Fruit fly (Drosophila melanogaster) whole organism, embryonic: Measurements from ENCODE around the gene CG43078.
A peak's percentile ranks its signal among the peaks of the same experiment; 100 is the strongest.

Experiments used
- Awh ChIP-seq: fragments of 200-800 bp; sonication (Bioruptor generic); IDR thresholded peaks from 2 replicates; pipeline ENCODE4, ENCODE4 v1.3.6; 2022; ENCODE audit warnings: missing biosample characterization, missing genetic modification characterization
- CG10543 ChIP-seq: fragments of 200-800 bp; sonication (Bioruptor generic); optimal IDR thresholded peaks from 3 replicates; lab custom pipeline; 2017; ENCODE audit warnings: missing biosample characterization, mild to moderate bottlenecking, missing genetic modification characterization, moderate library complexity
- CG13287 ChIP-seq: fragments of 200-800 bp; sonication (Bioruptor generic); IDR thresholded peaks from 2 replicates; pipeline ENCODE4 v1.3.6; 2022; ENCODE audit warnings: missing biosample characterization, missing genetic modification characterization; ENCODE audit not compliant: partially characterized antibody
- CG13424 ChIP-seq: fragments of 200-800 bp; sonication (Bioruptor generic); optimal IDR thresholded peaks from 2 replicates; lab custom pipeline; 2019; ENCODE audit warnings: missing biosample characterization, mild to moderate bottlenecking, missing genetic modification characterization, moderate library complexity
- CG13894 ChIP-seq: fragments of 200-800 bp; sonication (Bioruptor generic); optimal IDR thresholded peaks from 3 replicates; lab custom pipeline; 2018; ENCODE audit warnings: missing biosample characterization, mild to moderate bottlenecking, missing genetic modification characterization, moderate library complexity
- CG14014 ChIP-seq: fragments of 200-800 bp; sonication (Bioruptor generic); IDR thresholded peaks from 2 replicates; pipeline ENCODE4 v1.3.6; 2022; ENCODE audit warnings: missing biosample characterization, missing genetic modification characterization
- CG14860 ChIP-seq: fragments of 200-800 bp; sonication (Bioruptor generic); IDR thresholded peaks from 3 replicates; pipeline ENCODE4 v1.3.6; 2022; ENCODE audit warnings: missing biosample characterization, missing genetic modification characterization; ENCODE audit not compliant: partially characterized antibody
- CG1529 ChIP-seq: fragments of 200-800 bp; sonication (Bioruptor generic); optimal IDR thresholded peaks from 3 replicates; lab custom pipeline; 2018; ENCODE audit warnings: missing biosample characterization, missing genetic modification characterization
- CG2120 ChIP-seq: fragments of 200-800 bp; sonication (Bioruptor generic); optimal IDR thresholded peaks from 3 replicates; lab custom pipeline; 2016; ENCODE audit warnings: missing biosample characterization, missing genetic modification characterization
- CG31441 ChIP-seq: fragments of 200-800 bp; sonication (Bioruptor generic); IDR thresholded peaks from 2 replicates; pipeline ENCODE4 v1.3.6; 2022; ENCODE audit warnings: missing biosample characterization, missing genetic modification characterization
- CG32532 ChIP-seq: fragments of 200-800 bp; sonication (Bioruptor generic); IDR thresholded peaks from 2 replicates; pipeline ENCODE4 v1.3.6; 2022; ENCODE audit warnings: missing biosample characterization, missing genetic modification characterization
- CG3281 ChIP-seq: fragments of 200-800 bp; sonication (Bioruptor generic); optimal IDR thresholded peaks from 3 replicates; lab custom pipeline; 2017; ENCODE audit warnings: missing biosample characterization, mild to moderate bottlenecking, missing genetic modification characterization
- CG34376 ChIP-seq: fragments of 200-800 bp; sonication (Bioruptor generic); optimal IDR thresholded peaks from 2 replicates; lab custom pipeline; 2018; ENCODE audit warnings: missing biosample characterization, mild to moderate bottlenecking, missing genetic modification characterization
- CG4854 ChIP-seq: fragments of 200-800 bp; sonication (Bioruptor generic); optimal IDR thresholded peaks from 2 replicates; lab custom pipeline; 2016; ENCODE audit warnings: missing biosample characterization, missing genetic modification characterization, inconsistent platforms
- CG6765 ChIP-seq: fragments of 200-800 bp; sonication (Bioruptor generic); optimal IDR thresholded peaks from 3 replicates; lab custom pipeline; 2017; ENCODE audit warnings: missing biosample characterization, mild to moderate bottlenecking, missing genetic modification characterization
- CG7556 ChIP-seq: fragments of 200-800 bp; sonication (Bioruptor generic); optimal IDR thresholded peaks from 2 replicates; lab custom pipeline; 2017; ENCODE audit warnings: missing biosample characterization, mild to moderate bottlenecking, missing genetic modification characterization
- CG8281 ChIP-seq: fragments of 200-800 bp; sonication (Bioruptor generic); optimal IDR thresholded peaks from 2 replicates; lab custom pipeline; 2018; ENCODE audit warnings: missing biosample characterization, mild to moderate bottlenecking, missing genetic modification characterization, moderate library complexity
- CG8290 ChIP-seq, 3 experiments: fragments of 200-800 bp; sonication (Bioruptor generic); optimal IDR thresholded peaks; 2 replicates each; lab custom pipeline; 2016 to 2019; ENCODE audit warnings: missing biosample characterization in 3 of 3, missing genetic modification characterization in 3 of 3, mild to moderate bottlenecking in 2 of 3, moderate library complexity in 1 of 3
- Dll ChIP-seq: fragments of 200-800 bp; sonication (Bioruptor generic); IDR thresholded peaks from 4 replicates; pipeline ENCODE4 v1.3.6; 2022; ENCODE audit warnings: missing biosample characterization, missing genetic modification characterization; ENCODE audit not compliant: partially characterized antibody
- Drgx ChIP-seq: fragments of 200-800 bp; sonication (Bioruptor generic); IDR thresholded peaks from 2 replicates; pipeline ENCODE4 v1.3.6; 2022; ENCODE audit warnings: missing biosample characterization, missing genetic modification characterization
- Eip74EF ChIP-seq, 2 experiments: fragments of 200-800 bp in 1 of 2; fragments of >200 bp in 1 of 2; sonication (Bioruptor generic) in 1 of 2; optimal IDR thresholded peaks; 2 replicates each; lab custom pipeline; 2017 to 2019; ENCODE audit warnings: missing biosample characterization in 2 of 2, missing genetic modification characterization in 2 of 2, mild to moderate bottlenecking in 1 of 2, moderate library complexity in 1 of 2
- H2.0 ChIP-seq: fragments of 200-800 bp; sonication (Bioruptor generic); IDR thresholded peaks from 2 replicates; pipeline ENCODE4 v1.3.6; 2022; ENCODE audit warnings: missing biosample characterization, missing genetic modification characterization
- HLH3B ChIP-seq: fragments of 200-800 bp; sonication (Bioruptor generic); IDR thresholded peaks from 2 replicates; pipeline ENCODE4 v1.3.6; 2022; ENCODE audit warnings: missing biosample characterization, missing genetic modification characterization
- MTF-1 ChIP-seq: fragments of 200-800 bp; sonication (Bioruptor generic); optimal IDR thresholded peaks from 2 replicates; lab custom pipeline; 2018; ENCODE audit warnings: missing biosample characterization, mild to moderate bottlenecking, missing genetic modification characterization, borderline replicate concordance
- Med ChIP-seq: fragments of 200-800 bp; sonication (Bioruptor generic); peaks from one replicate; lab custom pipeline; 2016; ENCODE audit warnings: missing biosample characterization, missing genetic modification characterization, mild to moderate bottlenecking, inconsistent platforms, moderate library complexity
- Nf-YA ChIP-seq: fragments of 200-800 bp; sonication (Bioruptor generic); IDR thresholded peaks from 2 replicates; pipeline ENCODE4 v1.3.6; 2022; ENCODE audit warnings: missing biosample characterization, missing genetic modification characterization
- Tbp ChIP-seq: fragments of >200 bp; optimal IDR thresholded peaks from 2 replicates; lab custom pipeline; 2018; ENCODE audit warnings: missing biosample characterization, missing genetic modification characterization
- bigmax ChIP-seq: fragments of 200-800 bp; sonication (Bioruptor generic); optimal IDR thresholded peaks from 2 replicates; lab custom pipeline; 2018; ENCODE audit warnings: missing biosample characterization, mild to moderate bottlenecking, missing genetic modification characterization
- caup ChIP-seq: fragments of 200-800 bp; sonication (Bioruptor generic); optimal IDR thresholded peaks from 3 replicates; lab custom pipeline; 2017; ENCODE audit warnings: missing biosample characterization, mild to moderate bottlenecking, missing genetic modification characterization, moderate library complexity; ENCODE audit not compliant: severe bottlenecking
- chm ChIP-seq: fragments of 200-800 bp; sonication (Bioruptor generic); IDR thresholded peaks from 2 replicates; pipeline ENCODE4 v1.3.6; 2022; ENCODE audit warnings: missing biosample characterization, missing genetic modification characterization
- ewg ChIP-seq: fragments of 200-800 bp; sonication (Bioruptor generic); optimal IDR thresholded peaks from 3 replicates; lab custom pipeline; 2017; ENCODE audit warnings: mild to moderate bottlenecking, missing biosample characterization, missing genetic modification reagents, missing genetic modification characterization
- fd102C ChIP-seq: fragments of 200-800 bp; sonication (Bioruptor generic); optimal IDR thresholded peaks from 2 replicates; lab custom pipeline; 2018; ENCODE audit warnings: missing biosample characterization, mild to moderate bottlenecking, missing genetic modification characterization, moderate library complexity
- gsb ChIP-seq: fragments of 200-800 bp; sonication (Bioruptor generic); IDR thresholded peaks from 2 replicates; pipeline ENCODE4 v1.3.6; 2022; ENCODE audit warnings: missing biosample characterization, missing genetic modification characterization
- jumu ChIP-seq: fragments of 200-800 bp; sonication (Bioruptor generic); optimal IDR thresholded peaks from 3 replicates; lab custom pipeline; 2016; ENCODE audit warnings: missing biosample characterization, missing genetic modification characterization
- kay ChIP-seq: fragments of 200-800 bp; sonication (Bioruptor generic); optimal IDR thresholded peaks from 2 replicates; lab custom pipeline; 2016; ENCODE audit warnings: missing biosample characterization, missing genetic modification characterization
- lab ChIP-seq: fragments of 200-800 bp; sonication (Bioruptor generic); optimal IDR thresholded peaks from 3 replicates; lab custom pipeline; 2017; ENCODE audit warnings: missing biosample characterization, missing genetic modification characterization, mild to moderate bottlenecking, moderate library complexity, missing genetic modification reagents
- lbe ChIP-seq: fragments of 200-800 bp; sonication (Bioruptor generic); optimal IDR thresholded peaks from 2 replicates; lab custom pipeline; 2016; ENCODE audit warnings: missing biosample characterization, mild to moderate bottlenecking, missing genetic modification characterization
- lov ChIP-seq, 2 experiments: fragments of 200-800 bp in 1 of 2; fragments of >200 bp in 1 of 2; sonication (Bioruptor generic) in 1 of 2; IDR thresholded peaks in 1 of 2; optimal IDR thresholded peaks in 1 of 2; 2 replicates in 1 of 2; 3 replicates in 1 of 2; pipeline versions ENCODE4 v1.3.6 to Lab custom; 2017 to 2022; ENCODE audit warnings: missing biosample characterization in 1 of 2, missing genetic modification characterization in 1 of 2
- nom ChIP-seq: fragments of 200-800 bp; sonication (Bioruptor generic); optimal IDR thresholded peaks from 2 replicates; lab custom pipeline; 2017; ENCODE audit warnings: missing biosample characterization, missing genetic modification characterization, mild to moderate bottlenecking, moderate library complexity, missing genetic modification reagents
- schlank ChIP-seq: fragments of 200-800 bp; sonication (Bioruptor generic); optimal IDR thresholded peaks from 2 replicates; lab custom pipeline; 2018; ENCODE audit warnings: missing biosample characterization, mild to moderate bottlenecking, missing genetic modification characterization
- shn ChIP-seq: fragments of 200-800 bp; sonication (Bioruptor generic); optimal IDR thresholded peaks from 3 replicates; lab custom pipeline; 2016; ENCODE audit warnings: missing biosample characterization, missing genetic modification characterization
- slbo ChIP-seq: fragments of 200-800 bp; sonication (Bioruptor generic); IDR thresholded peaks from 2 replicates; pipeline ENCODE4 v1.3.6; 2022; ENCODE audit warnings: missing biosample characterization, missing genetic modification characterization
- sob ChIP-seq: fragments of 200-800 bp; sonication (Bioruptor generic); IDR thresholded peaks from 2 replicates; pipeline ENCODE4 v1.3.6; 2022; ENCODE audit warnings: missing biosample characterization, missing genetic modification characterization
- sug ChIP-seq: fragments of 200-800 bp; optimal IDR thresholded peaks from 2 replicates; lab custom pipeline; 2019; ENCODE audit warnings: missing biosample characterization, mild to moderate bottlenecking, missing genetic modification characterization, moderate library complexity
- tap ChIP-seq: fragments of 200-800 bp; optimal IDR thresholded peaks from 3 replicates; lab custom pipeline; 2019; ENCODE audit warnings: missing biosample characterization, mild to moderate bottlenecking, missing genetic modification characterization, moderate library complexity
- ttk ChIP-seq: fragments of 200-800 bp; sonication (Bioruptor generic); IDR thresholded peaks from 2 replicates; pipeline ENCODE4 v2.1.2; 2022; ENCODE audit warnings: missing biosample characterization, missing genetic modification characterization
- unpg ChIP-seq: fragments of 200-800 bp; sonication (Bioruptor generic); optimal IDR thresholded peaks from 3 replicates; lab custom pipeline; 2018; ENCODE audit warnings: missing biosample characterization, mild to moderate bottlenecking, missing genetic modification characterization, moderate library complexity
- wdn ChIP-seq: fragments of 200-800 bp; sonication (Bioruptor generic); IDR thresholded peaks from 2 replicates; pipeline ENCODE4 v1.3.6; 2022; ENCODE audit warnings: missing biosample characterization, missing genetic modification characterization

Gene CG43078

dm6 chr3L:8546355-8546771, 30.2 kb upstream of the CG43078 start:
- TF ChIP-seq CG14860 (GFP tag; lab: Robert Waterston, UW) (no peak), schlank (tag; lab: Kevin White, UChicago) (no peak), ttk (no peak), CG13424 (tag; lab: Kevin White, UChicago) (peak; percentile 6), CG1529 (GFP tag; lab: Kevin White, UChicago) (no peak), lov (optimal IDR thresholded peaks at IDR 0.05; lab: Kevin White, UChicago) (no peak), lov (GFP tag; IDR thresholded peaks at IDR 0.05; lab: Robert Waterston, UW) (no peak), HLH3B (GFP tag; lab: Robert Waterston, UW) (0 out of 2 replicates have a peak, but pooled peaks have one; percentile 18), CG10543 (GFP tag; lab: Kevin White, UChicago) (peak; percentile 58), caup (GFP tag; lab: Kevin White, UChicago) (peak; percentile 24), CG34376 (no peak), Eip74EF (GFP tag; optimal IDR thresholded peaks at IDR 0.05; lab: Kevin White, UChicago) (peak in 1 of 2 experiments; percentile 28), wdn (GFP tag; lab: Robert Waterston, UW) (no peak), shn (GFP tag; lab: Kevin White, UChicago) (peak; percentile 58), lbe (GFP tag; lab: Kevin White, UChicago) (peak; percentile 55), Tbp (GFP tag; lab: Kevin White, UChicago) (no peak), tap (tag; lab: Kevin White, UChicago) (peak; percentile 11), CG13287 (GFP tag; lab: Robert Waterston, UW) (peak; percentile 48; the same call in 1 of the 2 replicates), fd102C (GFP tag; lab: Kevin White, UChicago) (peak; percentile 0), jumu (GFP tag; lab: Kevin White, UChicago) (no peak), CG32532 (GFP tag; lab: Robert Waterston, UW) (peak; percentile 61; the same call in 1 of the 2 replicates), sob (GFP tag; lab: Robert Waterston, UW) (0 out of 2 replicates have a peak, but pooled peaks have one; percentile 36), H2.0 (GFP tag; lab: Robert Waterston, UW) (peak; percentile 12; the same call in 1 of the 2 replicates), sug (tag; lab: Kevin White, UChicago) (peak; percentile 23), slbo (GFP tag; lab: Robert Waterston, UW) (peak; percentile 39; the same call in 1 of the 2 replicates), MTF-1 (peak; percentile 51), chm (GFP tag; lab: Robert Waterston, UW) (peak; percentile 54; the same call in 1 of the 2 replicates), CG14014 (GFP tag; lab: Robert Waterston, UW) (peak; percentile 14; the same call in 1 of the 2 replicates), Drgx (GFP tag; lab: Robert Waterston, UW) (peak; percentile 33; the same call in 1 of the 2 replicates), CG31441 (GFP tag; lab: Robert Waterston, UW) (no peak), CG6765 (GFP tag; lab: Kevin White, UChicago) (peak; percentile 30), bigmax (GFP tag; lab: Kevin White, UChicago) (peak; percentile 10), Nf-YA (GFP tag; lab: Robert Waterston, UW) (0 out of 2 replicates have a peak, but pooled peaks have one; percentile 11), Dll (GFP tag; lab: Robert Waterston, UW) (peak; percentile 21; the same call in 1 of the 4 replicates), Med (peak; percentile 85), CG13894 (peak; percentile 47), lab (GFP tag; lab: Kevin White, UChicago) (peak; percentile 28), CG3281 (GFP tag; lab: Kevin White, UChicago) (peak; percentile 19), gsb (peak; percentile 25; the same call in 1 of the 2 replicates), Awh (0 out of 2 replicates have a peak, but pooled peaks have one; percentile 10), nom (GFP tag; lab: Kevin White, UChicago) (peak; percentile 89), CG8290 (GFP tag; optimal IDR thresholded peaks at IDR 0.05; lab: Kevin White, UChicago) (no peak), CG8290 (tag; optimal IDR thresholded peaks at IDR 0.05; lab: Kevin White, UChicago) (peak in 1 of 2 experiments; percentile 44), kay (GFP tag; lab: Kevin White, UChicago) (peak; percentile 93), CG2120 (GFP tag; lab: Kevin White, UChicago) (no peak), CG8281 (no peak), CG4854 (GFP tag; lab: Kevin White, UChicago) (no peak), ewg (GFP tag; lab: Kevin White, UChicago) (no peak), unpg (no peak), CG7556 (GFP tag; lab: Kevin White, UChicago) (no peak)
